Fruit fly (Drosophila melanogaster) whole organism, pupa: ENCODE data around the gene CG3702.

Experiments
- CG10348 ChIP-seq: fragments of 200-800 bp; sonication (Bioruptor generic); IDR thresholded peaks from 2 replicates; pipeline ENCODE4 v1.3.6; 2022; ENCODE audit warnings: missing biosample characterization, missing genetic modification characterization
- CG12605 ChIP-seq: fragments of 200-800 bp; sonication (Bioruptor generic); IDR thresholded peaks from 2 replicates; pipeline ENCODE4 v1.3.6; 2022; ENCODE audit warnings: missing biosample characterization, missing genetic modification characterization
- CG34367 ChIP-seq: fragments of 200-800 bp; sonication (Bioruptor generic); optimal IDR thresholded peaks from 2 replicates; lab custom pipeline; 2018; ENCODE audit warnings: missing biosample characterization, mild to moderate bottlenecking, missing genetic modification characterization
- EcR ChIP-seq: fragments of 200-800 bp; sonication (Bioruptor generic); optimal IDR thresholded peaks from 3 replicates; lab custom pipeline; 2019; ENCODE audit warnings: missing biosample characterization, missing genetic modification characterization, mild to moderate bottlenecking, moderate library complexity, missing genetic modification reagents
- Ets98B ChIP-seq: fragments of 200-800 bp; sonication (Bioruptor generic); IDR thresholded peaks from 2 replicates; pipeline ENCODE4 v1.3.6; 2022; ENCODE audit warnings: missing biosample characterization, missing genetic modification characterization

DNA sequence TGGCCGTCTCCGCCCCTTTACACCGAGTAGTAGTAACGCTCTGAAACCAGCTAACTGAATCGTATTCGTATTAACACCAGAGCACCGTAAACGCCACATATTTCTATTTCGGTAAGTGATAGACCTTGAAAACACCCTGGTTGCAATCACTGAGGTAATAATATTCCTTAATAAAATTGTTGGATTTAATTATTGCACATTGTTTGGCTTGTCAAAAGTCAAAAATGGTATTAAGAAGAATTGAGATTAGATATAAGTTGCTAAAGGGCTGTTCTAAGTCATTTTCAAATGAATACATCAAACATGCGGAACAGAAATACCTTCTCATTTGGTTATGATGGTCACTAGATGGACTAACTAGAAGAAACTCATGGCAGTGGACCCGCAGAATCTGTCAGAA lies 8.1 kb downstream of the CG3702 start:
- TF ChIP-seq CG10348 (no peak), CG34367 (tag; lab: Kevin White, UChicago) (no peak), CG12605 (GFP tag; lab: Robert Waterston, UW) (no peak), EcR (GFP tag; lab: Kevin White, UChicago) (no peak), Ets98B (GFP tag; lab: Robert Waterston, UW) (no peak)
